Worm (Caenorhabditis elegans) whole organism, L4/young adult: Measurements from ENCODE around the gene nhr-199.

Experiments used
- W03F9.2 ChIP-seq: fragments of 150-350 bp; optimal IDR thresholded peaks from 2 replicates; lab custom pipeline; 2014; ENCODE audit warnings: missing biosample characterization, missing genetic modification characterization
- dao-5 ChIP-seq: sonication (generic microtip); optimal IDR thresholded peaks from 2 replicates; lab custom pipeline; 2016; ENCODE audit warnings: missing genotype, missing genetic modification characterization, moderate library complexity, missing compliant biosample characterization

ce11 chrV:15687660-15688059 lies 12.0 kb downstream of the nhr-199 start, which contains the start of gene nhr-197:
- TF ChIP-seq dao-5 (tag; lab: Kevin White, UChicago) (no peak), W03F9.2 (tag; lab: Kevin White, UChicago) (no peak)
